Fruit fly (Drosophila melanogaster) whole organism, wandering third instar larva: ENCODE results near the gene SMC1.

Experiments
- Abd-B ChIP-seq: fragments of >200 bp; optimal IDR thresholded peaks from 2 replicates; lab custom pipeline; 2017; ENCODE audit warnings: missing biosample characterization, missing genetic modification characterization
- CG32264 ChIP-seq: fragments of 200-800 bp; sonication (Bioruptor generic); optimal IDR thresholded peaks from 2 replicates; lab custom pipeline; 2016; ENCODE audit warnings: missing biosample characterization, missing genetic modification characterization
- CG9705 ChIP-seq: fragments of 200-800 bp; sonication (Bioruptor generic); optimal IDR thresholded peaks from 2 replicates; lab custom pipeline; 2018; ENCODE audit warnings: missing biosample characterization, mild to moderate bottlenecking, missing genetic modification characterization
- CrebA ChIP-seq: fragments of 200-800 bp; sonication (Bioruptor generic); optimal IDR thresholded peaks from 2 replicates; lab custom pipeline; 2016; ENCODE audit warnings: missing biosample characterization, mild to moderate bottlenecking, missing genetic modification characterization, borderline replicate concordance
- Dfd ChIP-seq: fragments of >200 bp; optimal IDR thresholded peaks from 2 replicates; lab custom pipeline; 2017; ENCODE audit warnings: missing biosample characterization, missing genetic modification characterization
- Dif ChIP-seq: fragments of 200-275, 200-300 bp; sonication (Bioruptor generic); optimal IDR thresholded peaks from 2 replicates; lab custom pipeline; 2018; ENCODE audit warnings: missing biosample characterization, missing genetic modification characterization; ENCODE audit not compliant: partially characterized antibody
- GATAd ChIP-seq: sonication (Bioruptor generic); optimal IDR thresholded peaks from 2 replicates; lab custom pipeline; 2016; ENCODE audit warnings: missing biosample characterization, missing genetic modification characterization
- HLH106 ChIP-seq: fragments of 200-800 bp; optimal IDR thresholded peaks from 3 replicates; lab custom pipeline; 2019; ENCODE audit warnings: missing biosample characterization, mild to moderate bottlenecking, missing genetic modification characterization, moderate library complexity
- Hnf4 ChIP-seq: fragments of 200-800 bp; sonication (Bioruptor generic); optimal IDR thresholded peaks from 2 replicates; lab custom pipeline; 2016; ENCODE audit warnings: missing biosample characterization, mild to moderate bottlenecking, missing genetic modification characterization
- Hr78 ChIP-seq: fragments of >200 bp; optimal IDR thresholded peaks from 2 replicates; lab custom pipeline; 2017; ENCODE audit warnings: missing biosample characterization, missing genetic modification characterization
- Hr83 ChIP-seq: fragments of 200-300 bp; sonication (Bioruptor generic); optimal IDR thresholded peaks from 2 replicates; lab custom pipeline; 2016; ENCODE audit warnings: missing biosample characterization, mild to moderate bottlenecking, missing genetic modification characterization, moderate library complexity; ENCODE audit not compliant: poor library complexity, severe bottlenecking
- Jra ChIP-seq: sonication (Bioruptor generic); optimal IDR thresholded peaks from 2 replicates; lab custom pipeline; 2016; ENCODE audit warnings: missing biosample characterization, missing genetic modification characterization
- Mio ChIP-seq: sonication (Bioruptor generic); optimal IDR thresholded peaks from 2 replicates; lab custom pipeline; 2016; ENCODE audit warnings: missing biosample characterization, missing genetic modification characterization
- Myc ChIP-seq: fragments of >200 bp; optimal IDR thresholded peaks from 2 replicates; lab custom pipeline; 2017
- N ChIP-seq: fragments of >200 bp; optimal IDR thresholded peaks from 2 replicates; lab custom pipeline; 2018; ENCODE audit warnings: missing biosample characterization, missing external identifiers, missing genetic modification characterization
- OdsH ChIP-seq: fragments of 200-800 bp; sonication (Bioruptor generic); optimal IDR thresholded peaks from 2 replicates; lab custom pipeline; 2016; ENCODE audit warnings: missing biosample characterization, mild to moderate bottlenecking, missing genetic modification characterization
- Rel ChIP-seq, 2 experiments: fragments of 200-800 bp; sonication (Bioruptor generic) in 1 of 2; optimal IDR thresholded peaks; 2 replicates in 1 of 2; 3 replicates in 1 of 2; lab custom pipeline; 2016 to 2019; ENCODE audit warnings: mild to moderate bottlenecking in 2 of 2, missing biosample characterization in 2 of 2, missing genetic modification characterization in 2 of 2, moderate library complexity in 1 of 2
- Sp1 ChIP-seq: fragments of 200-800 bp; sonication (Bioruptor generic); optimal IDR thresholded peaks from 3 replicates; lab custom pipeline; 2019; ENCODE audit warnings: missing biosample characterization, mild to moderate bottlenecking, missing genetic modification characterization, moderate library complexity
- br ChIP-seq: fragments of 200-800 bp; sonication (Bioruptor generic); optimal IDR thresholded peaks from 2 replicates; lab custom pipeline; 2016; ENCODE audit warnings: missing biosample characterization, missing genetic modification characterization
- brk ChIP-seq: fragments of 200-800 bp; sonication (Bioruptor generic); optimal IDR thresholded peaks from 2 replicates; lab custom pipeline; 2016; ENCODE audit warnings: missing biosample characterization, mild to moderate bottlenecking, missing genetic modification characterization
- dl ChIP-seq, 2 experiments: fragments of 175-275, 200-275 bp in 1 of 2; fragments of 200-275 bp in 1 of 2; sonication (Bioruptor generic); optimal IDR thresholded peaks; lab custom pipeline; 2018; ENCODE audit warnings: mild to moderate bottlenecking in 2 of 2, missing biosample characterization in 2 of 2, missing genetic modification characterization in 2 of 2, moderate library complexity in 2 of 2; ENCODE audit not compliant: partially characterized antibody in 2 of 2, insufficient read depth in 1 of 2
- dmrt93B ChIP-seq: fragments of 200-800 bp; sonication (Bioruptor generic); optimal IDR thresholded peaks from 2 replicates; lab custom pipeline; 2018; ENCODE audit warnings: missing biosample characterization, mild to moderate bottlenecking, missing genetic modification characterization
- dsf ChIP-seq: sonication (Bioruptor generic); optimal IDR thresholded peaks from 2 replicates; lab custom pipeline; 2016; ENCODE audit warnings: missing biosample characterization, missing genetic modification characterization, borderline replicate concordance
- ey ChIP-seq: fragments of 200-800 bp; sonication (Bioruptor generic); optimal IDR thresholded peaks from 2 replicates; lab custom pipeline; 2016; ENCODE audit warnings: missing biosample characterization, missing genetic modification characterization
- foxo ChIP-seq, 2 experiments: fragments of 200-800 bp; sonication (Bioruptor generic); optimal IDR thresholded peaks; 2 replicates in 1 of 2; 3 replicates in 1 of 2; lab custom pipeline; 2016 to 2017; ENCODE audit warnings: missing biosample characterization in 2 of 2, missing genetic modification characterization in 2 of 2
- fru ChIP-seq: fragments of 200-800 bp; sonication (Bioruptor generic); optimal IDR thresholded peaks from 3 replicates; lab custom pipeline; 2016; ENCODE audit warnings: missing biosample characterization, mild to moderate bottlenecking, missing genetic modification characterization
- h ChIP-seq: fragments of 200-800 bp; sonication (Bioruptor generic); optimal IDR thresholded peaks from 3 replicates; lab custom pipeline; 2016; ENCODE audit warnings: missing biosample characterization, mild to moderate bottlenecking, missing genetic modification characterization
- jim ChIP-seq: fragments of 175-275, 200-325 bp; sonication (Bioruptor generic); optimal IDR thresholded peaks from 2 replicates; lab custom pipeline; 2016; ENCODE audit warnings: missing biosample characterization, mild to moderate bottlenecking, missing genetic modification characterization
- pan ChIP-seq: fragments of >200 bp; optimal IDR thresholded peaks from 2 replicates; lab custom pipeline; 2017
- psq ChIP-seq: fragments of 200-800 bp; sonication (Bioruptor generic); optimal IDR thresholded peaks from 3 replicates; lab custom pipeline; 2017; ENCODE audit warnings: missing biosample characterization, mild to moderate bottlenecking, missing genetic modification characterization, moderate library complexity
- rgr ChIP-seq: fragments of 200-800 bp; sonication (Bioruptor generic); optimal IDR thresholded peaks from 3 replicates; lab custom pipeline; 2016; ENCODE audit warnings: missing biosample characterization, mild to moderate bottlenecking, missing genetic modification characterization
- sage ChIP-seq: fragments of 200-800 bp; sonication (Bioruptor generic); optimal IDR thresholded peaks from 2 replicates; lab custom pipeline; 2016; ENCODE audit warnings: missing biosample characterization, mild to moderate bottlenecking, missing genetic modification characterization
- sv ChIP-seq: fragments of 200-800 bp; sonication (Bioruptor generic); optimal IDR thresholded peaks from 3 replicates; lab custom pipeline; 2016; ENCODE audit warnings: missing biosample characterization, missing genetic modification characterization
- tai ChIP-seq: sonication (Bioruptor generic); optimal IDR thresholded peaks from 2 replicates; lab custom pipeline; 2016; ENCODE audit warnings: missing biosample characterization, missing genetic modification characterization
- usp ChIP-seq: fragments of >200 bp; optimal IDR thresholded peaks from 2 replicates; lab custom pipeline; 2017; ENCODE audit warnings: missing biosample characterization, missing genetic modification characterization
- woc ChIP-seq: sonication (Bioruptor generic); optimal IDR thresholded peaks from 2 replicates; lab custom pipeline; 2016; ENCODE audit warnings: missing biosample characterization, mild to moderate bottlenecking, missing genetic modification characterization

Gene SMC1

DNA sequence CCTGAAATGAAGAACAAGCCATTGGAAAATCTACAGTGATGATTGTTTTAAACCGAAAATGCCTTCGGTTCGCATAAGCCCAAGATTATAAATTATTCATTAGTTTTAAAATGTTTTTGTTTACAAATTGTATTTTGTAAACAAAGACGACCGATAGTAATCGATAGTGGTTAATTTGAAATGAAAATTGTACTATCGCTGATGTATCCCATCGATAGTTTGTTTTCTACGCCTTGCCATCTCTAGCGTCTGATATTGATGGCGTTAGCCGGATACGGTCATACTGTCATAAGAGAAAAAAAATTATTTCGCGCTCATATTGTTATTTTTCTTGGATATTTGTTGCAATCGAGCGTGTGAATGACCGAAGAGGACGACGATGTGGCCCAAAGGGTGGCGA lies at the start of gene SMC1:
Gene SMC1, plus strand, starts transcription at position 247 of the 400 bp plus-strand sequence.
- TF ChIP-seq usp (GFP tag; lab: Kevin White, UChicago) (no peak), Hnf4 (GFP tag; lab: Kevin White, UChicago) (no peak), Rel (GFP tag; optimal IDR thresholded peaks at IDR 0.05; lab: Kevin White, UChicago) (no peak), Rel (tag; optimal IDR thresholded peaks at IDR 0.05; lab: Kevin White, UChicago) (no peak), brk (GFP tag; lab: Kevin White, UChicago) (no peak), OdsH (peak; percentile 35), jim (GFP tag; lab: Kevin White, UChicago) (peak; percentile 62), woc (GFP tag; lab: Kevin White, UChicago) (peak; percentile 36), HLH106 (peak; percentile 47), psq (GFP tag; lab: Kevin White, UChicago) (no peak), Abd-B (no peak), dsf (GFP tag; lab: Kevin White, UChicago) (no peak), sage (GFP tag; lab: Kevin White, UChicago) (no peak), sv (peak; percentile 0), GATAd (no peak), Jra (GFP tag; lab: Kevin White, UChicago) (peak; percentile 63), CrebA (GFP tag; lab: Kevin White, UChicago) (no peak), CG32264 (GFP tag; lab: Kevin White, UChicago) (no peak), Hr83 (peak; percentile 96), Hr78 (GFP tag; lab: Kevin White, UChicago) (no peak), h (GFP tag; lab: Kevin White, UChicago) (no peak), Mio (no peak), dmrt93B (no peak), foxo (GFP tag; optimal IDR thresholded peaks at IDR 0.05; lab: Kevin White, UChicago) (no peak), pan (lab: Kevin White, UChicago) (no peak), CG9705 (GFP tag; lab: Kevin White, UChicago) (peak; percentile 49), tai (GFP tag; lab: Kevin White, UChicago) (no peak), Dfd (GFP tag; lab: Kevin White, UChicago) (no peak), br (no peak), ey (GFP tag; lab: Kevin White, UChicago) (peak; percentile 14)

dm6 chr3R:24008887-24009286 lies 49.2 kb upstream of the SMC1 start:
- TF ChIP-seq N (GFP tag; lab: Kevin White, UChicago): no peak
- no peak for TF ChIP-seq dsf (GFP tag; lab: Kevin White, UChicago)
- no peak for TF ChIP-seq CrebA (GFP tag; lab: Kevin White, UChicago)
- TF ChIP-seq CG9705 (GFP tag; lab: Kevin White, UChicago): no peak
- no peak for TF ChIP-seq Hr83
- no peak for TF ChIP-seq dl (GFP tag; optimal IDR thresholded peaks at IDR 0.05; lab: Kevin White, UChicago; ENCODE audit: insufficient read depth in 1 of 2, partially characterized antibody in 2 of 2)
- TF ChIP-seq Hr78 (GFP tag; lab: Kevin White, UChicago): no peak
- TF ChIP-seq Myc (lab: Kevin White, UChicago): no peak
- TF ChIP-seq usp (GFP tag; lab: Kevin White, UChicago): no peak
- TF ChIP-seq woc (GFP tag; lab: Kevin White, UChicago): no peak
- TF ChIP-seq jim (GFP tag; lab: Kevin White, UChicago): no peak
- no peak for TF ChIP-seq pan (lab: Kevin White, UChicago)
- TF ChIP-seq foxo (GFP tag; optimal IDR thresholded peaks at IDR 0.05; lab: Kevin White, UChicago): no peak
- no peak for TF ChIP-seq Dif (GFP tag; lab: Kevin White, UChicago)
- no peak for TF ChIP-seq ey (GFP tag; lab: Kevin White, UChicago)
- TF ChIP-seq fru (GFP tag; lab: Kevin White, UChicago): no peak
- no peak for TF ChIP-seq brk (GFP tag; lab: Kevin White, UChicago)
- TF ChIP-seq sage (GFP tag; lab: Kevin White, UChicago): no peak

DNA sequence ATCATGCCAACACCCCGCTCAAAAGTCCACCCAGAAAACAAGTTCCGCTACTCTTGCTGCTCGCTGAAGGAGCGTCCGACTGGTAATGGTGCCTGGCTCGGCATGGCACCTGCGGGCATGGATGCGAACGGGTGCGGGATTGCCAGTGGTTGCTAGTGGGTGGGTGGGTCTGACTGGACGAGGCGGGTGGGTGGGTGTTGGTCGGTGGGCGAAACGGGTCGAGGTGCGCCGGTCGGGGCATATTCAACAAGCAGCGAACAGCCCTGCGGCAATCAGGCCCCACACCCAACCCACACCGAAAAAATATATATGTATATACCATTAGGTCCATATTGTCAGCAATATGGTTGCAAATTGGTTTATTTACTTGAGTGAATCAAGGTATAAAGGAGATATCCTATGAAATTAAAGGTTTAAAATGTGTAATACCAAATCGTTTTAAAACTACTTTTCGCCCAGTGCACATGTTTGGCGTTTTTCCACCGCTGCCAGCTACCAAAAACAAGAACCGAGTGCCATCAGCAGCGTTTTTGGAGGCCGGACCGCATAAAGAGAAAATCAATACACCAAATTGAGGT lies 47.4 kb upstream of the SMC1 start:
- no peak for TF ChIP-seq Dfd (GFP tag; lab: Kevin White, UChicago)
- peak; percentile 49 for TF ChIP-seq h (GFP tag; lab: Kevin White, UChicago)
- peak; percentile 16 for TF ChIP-seq Sp1 (GFP tag; lab: Kevin White, UChicago)
- TF ChIP-seq HLH106: peak; percentile 33
- TF ChIP-seq pan (lab: Kevin White, UChicago): no peak
- peak in 1 of 2 experiments; percentile 37 for TF ChIP-seq foxo (GFP tag; optimal IDR thresholded peaks at IDR 0.05; lab: Kevin White, UChicago)
- no peak for TF ChIP-seq GATAd
- TF ChIP-seq fru (GFP tag; lab: Kevin White, UChicago): peak; percentile 21
- TF ChIP-seq psq (GFP tag; lab: Kevin White, UChicago): peak; percentile 2
- TF ChIP-seq rgr (GFP tag; lab: Kevin White, UChicago): peak; percentile 32
- peak; percentile 5 for TF ChIP-seq br
- peak; percentile 27 for TF ChIP-seq OdsH
- no peak for TF ChIP-seq Myc (lab: Kevin White, UChicago)
